Worm (Caenorhabditis elegans): Measurements from ENCODE around the gene pfd-5.

ce11 chrIII:7210486-7210885 is 11.8 kb upstream of the pfd-5 start:
- TF ChIP-seq mls-2 (tag; optimal IDR thresholded peaks at IDR 0.05) (no peak), lin-13 (tag; optimal IDR thresholded peaks at IDR 0.05) (no peak), tbx-8 (GFP tag; optimal IDR thresholded peaks at IDR 0.05) (no peak), unc-62 (GFP tag; optimal IDR thresholded peaks at IDR 0.05) (no peak), unc-39 (tag; optimal IDR thresholded peaks at IDR 0.05) (no peak), snpc-4 (tag; optimal IDR thresholded peaks at IDR 0.05) (no peak), lsy-2 (tag; optimal IDR thresholded peaks at IDR 0.05) (no peak), elt-1 (tag; optimal IDR thresholded peaks at IDR 0.05; ENCODE audit: borderline replicate concordance, insufficient read depth) (no peak)

Data from whole organism, mixed stage, embryonic.